Fruit fly (Drosophila melanogaster): ENCODE measurements around the gene kek1.

- TF ChIP-seq achi (GFP tag; optimal IDR thresholded peaks at IDR 0.05) (no peak), CG8119 (GFP tag; IDR thresholded peaks at IDR 0.05) (no peak), Sox102F (GFP tag; optimal IDR thresholded peaks at IDR 0.05) (no peak), net (GFP tag; optimal IDR thresholded peaks at IDR 0.05) (no peak), OdsH (GFP tag; optimal IDR thresholded peaks at IDR 0.05) (no peak), CG4318 (GFP tag; optimal IDR thresholded peaks at IDR 0.05) (no peak), vri (GFP tag; optimal IDR thresholded peaks at IDR 0.05) (no peak), CG3919 (GFP tag; optimal IDR thresholded peaks at IDR 0.05) (no peak), CG8632 (GFP tag; optimal IDR thresholded peaks at IDR 0.05) (no peak), Blimp-1 (GFP tag; optimal IDR thresholded peaks at IDR 0.05) (no peak), Eip93F (GFP tag; optimal IDR thresholded peaks at IDR 0.05) (no peak), CG6854 (GFP tag; optimal IDR thresholded peaks at IDR 0.05) (no peak), eg (GFP tag; IDR thresholded peaks at IDR 0.05) (no peak), Eip78C (GFP tag) (no peak)
Measured at dm6 chr2L:12825353-12825752, 2.8 kb upstream of the kek1 start.
